Worm (Caenorhabditis elegans): ENCODE results near the gene C55A6.6.

ce11 chrV:11532535-11532853 is 18.0 kb upstream of the C55A6.6 start:
- TF ChIP-seq K09A11.1 (tag; optimal IDR thresholded peaks at IDR 0.05; ENCODE audit: insufficient read depth): no peak
- no peak for TF ChIP-seq nfya-1 (tag; optimal IDR thresholded peaks at IDR 0.05)
- TF ChIP-seq T23F11.4 (GFP tag; optimal IDR thresholded peaks at IDR 0.05): no peak
